Worm (Caenorhabditis elegans) whole organism, early embryonic: Measurements from ENCODE around the gene W06E11.1.

Source experiments
- aly-1 ChIP-seq: sonication (generic microtip); optimal IDR thresholded peaks from 2 replicates; lab custom pipeline; 2016; ENCODE audit warnings: missing genetic modification characterization, missing compliant biosample characterization
- ama-1 ChIP-seq: fragments of 150-350 bp; optimal IDR thresholded peaks from 2 replicates; lab custom pipeline; 2014
- ceh-13 ChIP-seq: fragments of 200-800 bp; sonication (Bioruptor generic); optimal IDR thresholded peaks from 2 replicates; lab custom pipeline; 2018; ENCODE audit warnings: mild to moderate bottlenecking, missing genetic modification characterization, missing compliant biosample characterization
- ceh-36 ChIP-seq: sonication (generic microtip); optimal IDR thresholded peaks from 2 replicates; lab custom pipeline; 2016; ENCODE audit warnings: missing genetic modification characterization, inconsistent platforms, missing compliant biosample characterization
- ets-7 ChIP-seq: sonication (generic microtip); optimal IDR thresholded peaks from 2 replicates; lab custom pipeline; 2016; ENCODE audit warnings: missing genotype, missing genetic modification characterization, missing compliant biosample characterization
- pes-1 ChIP-seq: fragments of 200-800 bp; sonication (Bioruptor generic); IDR thresholded peaks from 2 replicates; pipeline ENCODE4 v1.3.6; 2022; ENCODE audit warnings: missing genetic modification reagents, missing genetic modification characterization, missing compliant biosample characterization
- tra-4 ChIP-seq: sonication (generic microtip); optimal IDR thresholded peaks from 2 replicates; lab custom pipeline; 2017; ENCODE audit warnings: missing genetic modification characterization, missing compliant biosample characterization

DNA sequence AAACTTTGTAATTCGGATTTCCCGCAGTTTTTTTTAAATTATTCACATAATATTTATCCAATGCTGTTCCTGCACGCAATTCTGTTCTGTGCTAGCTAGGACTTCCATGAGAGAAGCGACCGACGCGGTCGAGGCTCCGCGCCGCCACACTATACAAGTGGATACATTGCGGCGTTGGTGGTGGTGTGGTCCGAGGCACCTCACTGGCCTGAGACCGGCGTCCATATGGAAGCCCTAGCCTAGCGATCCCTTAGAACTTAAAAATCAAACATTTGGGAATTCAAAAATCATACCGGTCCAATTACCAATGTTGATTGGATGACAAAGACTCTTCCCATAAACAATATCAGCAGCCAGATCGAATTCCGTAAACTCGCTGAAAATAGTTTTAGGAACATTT lies 15.8 kb upstream of the W06E11.1 start:
- no peak for TF ChIP-seq ama-1 (lab: Kevin White, UChicago)
- no peak for TF ChIP-seq pes-1
- TF ChIP-seq ceh-36 (tag; lab: Kevin White, UChicago) = no peak
- no peak for TF ChIP-seq tra-4 (tag; lab: Kevin White, UChicago)
- no peak for TF ChIP-seq aly-1 (tag; lab: Kevin White, UChicago)
- no peak for TF ChIP-seq ceh-13 (GFP tag; lab: Kevin White, UChicago)
- TF ChIP-seq ets-7 (tag; lab: Kevin White, UChicago) = no peak
